Fruit fly (Drosophila melanogaster): ENCODE data around the gene CG31709.

CG31709 gene

DNA sequence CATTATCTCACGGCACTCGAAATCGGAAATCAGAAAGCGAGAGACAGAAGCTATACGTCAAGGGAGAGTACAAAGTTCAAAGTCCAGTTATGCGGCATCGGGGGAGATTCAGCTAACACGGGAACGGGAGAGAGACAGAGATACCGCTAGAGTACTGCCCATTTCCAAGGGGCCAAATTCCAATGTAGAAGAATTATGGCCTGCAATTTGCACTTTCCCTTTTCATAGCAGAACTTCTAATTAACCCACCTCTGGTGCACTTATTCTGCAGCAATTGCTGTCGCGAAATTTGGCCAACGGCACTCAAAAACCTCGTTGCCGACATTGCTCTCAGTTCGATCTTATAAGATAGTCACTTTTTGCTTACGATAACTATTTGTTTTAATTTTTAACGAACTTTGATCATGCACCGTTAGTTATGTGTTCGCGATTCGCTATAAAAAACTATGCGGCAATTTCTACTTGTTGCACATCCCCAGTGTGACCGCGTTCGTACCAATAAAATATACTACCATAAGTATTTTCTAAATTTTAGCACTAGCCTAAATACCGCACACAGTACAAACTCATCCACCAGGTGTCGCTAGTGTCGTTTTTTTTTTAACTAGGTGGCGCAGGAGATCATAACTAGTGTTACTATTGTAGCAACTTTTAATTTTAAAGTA lies 3.0 kb downstream of the CG31709 start, which contains the start of gene Mtpalpha (continued):
- TF ChIP-seq wek (GFP tag; optimal IDR thresholded peaks at IDR 0.05) (no peak), D (optimal IDR thresholded peaks at IDR 0.05) (no peak), D (GFP tag; optimal IDR thresholded peaks at IDR 0.05) (no peak), gsb (GFP tag; IDR thresholded peaks at IDR 0.05) (no peak), ken (GFP tag; IDR thresholded peaks at IDR 0.05) (peak; percentile 52; the same call in 2 of the 3 replicates), CG1602 (GFP tag; optimal IDR thresholded peaks at IDR 0.05) (peak; percentile 28), CG9727 (GFP tag; optimal IDR thresholded peaks at IDR 0.05) (no peak), grau (tag; optimal IDR thresholded peaks at IDR 0.05) (no peak), CG2202 (tag; optimal IDR thresholded peaks at IDR 0.05) (no peak), Antp (GFP tag; optimal IDR thresholded peaks at IDR 0.05) (peak; percentile 55), Eip74EF (GFP tag; optimal IDR thresholded peaks at IDR 0.05) (peak in 1 of 2 experiments; percentile 4), CG1024 (GFP tag; IDR thresholded peaks at IDR 0.05) (no peak), CG10462 (GFP tag; optimal IDR thresholded peaks at IDR 0.05) (peak; percentile 34), Fer1 (GFP tag; optimal IDR thresholded peaks at IDR 0.05) (peak; percentile 24), fd64A (GFP tag; optimal IDR thresholded peaks at IDR 0.05) (no peak), unpg (GFP tag; optimal IDR thresholded peaks at IDR 0.05) (peak; percentile 45), MTF-1 (GFP tag; optimal IDR thresholded peaks at IDR 0.05; ENCODE audit: borderline replicate concordance) (no peak), gfzf (GFP tag; optimal IDR thresholded peaks at IDR 0.05) (peak; percentile 93), stc (GFP tag; IDR thresholded peaks at IDR 0.05) (no peak; the same call in 1 of the 2 replicates), B-H1 (GFP tag; IDR thresholded peaks at IDR 0.05) (no peak), bab2 (GFP tag; optimal IDR thresholded peaks at IDR 0.05) (peak; percentile 41), Stat92E (GFP tag; optimal IDR thresholded peaks at IDR 0.05) (peak in 1 of 3 experiments; percentile 40), ci (GFP tag; IDR thresholded peaks at IDR 0.05) (peak; percentile 76), HmgD (GFP tag; optimal IDR thresholded peaks at IDR 0.05) (peak; percentile 20), CG4730 (GFP tag; IDR thresholded peaks at IDR 0.05) (no peak), CG11695 (GFP tag; IDR thresholded peaks at IDR 0.05) (no peak), maf-S (GFP tag; optimal IDR thresholded peaks at IDR 0.05) (no peak), CG7839 (tag; optimal IDR thresholded peaks at IDR 0.05) (peak; percentile 49), Mes4 (GFP tag; optimal IDR thresholded peaks at IDR 0.05) (no peak), CG17912 (GFP tag; optimal IDR thresholded peaks at IDR 0.05) (peak; percentile 37), HmgZ (tag; optimal IDR thresholded peaks at IDR 0.05) (peak; percentile 55), Atf3 (GFP tag; optimal IDR thresholded peaks at IDR 0.05) (no peak), sens (GFP tag) (peak; percentile 89), Gug (GFP tag; IDR thresholded peaks at IDR 0.05) (0 out of 4 replicates have a peak, but pooled peaks have one; percentile 20), oc (tag; optimal IDR thresholded peaks at IDR 0.05) (no peak), Mrtf (GFP tag; IDR thresholded peaks at IDR 0.05) (no peak), Lpt (GFP tag; optimal IDR thresholded peaks at IDR 0.05) (no peak), cg (GFP tag; optimal IDR thresholded peaks at IDR 0.05) (no peak), Nf-YB (GFP tag; optimal IDR thresholded peaks at IDR 0.05) (peak; percentile 31), CG10565 (GFP tag; optimal IDR thresholded peaks at IDR 0.05) (no peak), CG10366 (GFP tag; IDR thresholded peaks at IDR 0.05) (peak; percentile 32; the same call in 1 of the 2 replicates), CG8924 (tag; optimal IDR thresholded peaks at IDR 0.05) (no peak), nmo (GFP tag; optimal IDR thresholded peaks at IDR 0.05) (peak; percentile 56), grn (GFP tag; optimal IDR thresholded peaks at IDR 0.05) (no peak), gcm2 (GFP tag; optimal IDR thresholded peaks at IDR 0.05) (peak; percentile 2), Optix (GFP tag; IDR thresholded peaks at IDR 0.05) (no peak), CG6654 (GFP tag; optimal IDR thresholded peaks at IDR 0.05) (no peak), ac (GFP tag; optimal IDR thresholded peaks at IDR 0.05) (no peak), Hr3 (GFP tag; optimal IDR thresholded peaks at IDR 0.05) (peak; percentile 43), ab (GFP tag; optimal IDR thresholded peaks at IDR 0.05) (no peak), Usf (GFP tag; optimal IDR thresholded peaks at IDR 0.05) (no peak)

All from whole organism, embryonic.